Fruit fly (Drosophila melanogaster) whole organism: Measurements from ENCODE around the gene Rab14.

Experiments used
- CG8478 ChIP-seq: fragments of >200 bp; optimal IDR thresholded peaks from 2 replicates; lab custom pipeline; 2018; ENCODE audit warnings: inconsistent platforms
- Dll ChIP-seq: fragments of >200 bp; optimal IDR thresholded peaks from 2 replicates; lab custom pipeline; 2017
- EcR ChIP-seq, 2 experiments: fragments of >200 bp; optimal IDR thresholded peaks; 2 replicates each; lab custom pipeline; 2017; ENCODE audit warnings: missing biosample characterization in 2 of 2, missing genetic modification characterization in 2 of 2, missing genetic modification reagents in 2 of 2
- pan ChIP-seq: fragments of >200 bp; optimal IDR thresholded peaks from 2 replicates; lab custom pipeline; 2017
- psq ChIP-seq: fragments of >200 bp; optimal IDR thresholded peaks from 2 replicates; lab custom pipeline; 2017
- usp ChIP-seq: fragments of >200 bp; optimal IDR thresholded peaks from 2 replicates; lab custom pipeline; 2017; ENCODE audit warnings: missing biosample characterization, missing genetic modification characterization, mixed read lengths

dm6 chr2L:14376484-14377254 is 21.7 kb downstream of the Rab14 start:
- TF ChIP-seq pan (no peak), psq (no peak), EcR (GFP tag; optimal IDR thresholded peaks at IDR 0.05; lab: Kevin White, UChicago) (no peak), CG8478 (lab: Kevin White, UChicago) (no peak), usp (GFP tag; lab: Kevin White, UChicago) (no peak), Dll (lab: Kevin White, UChicago) (no peak)
